Fruit fly (Drosophila melanogaster) Kc167 (cell line): ENCODE data around the gene rec.

Experiments used
- Myc ChIP-seq: fragments of >200 bp; optimal IDR thresholded peaks from 2 replicates; lab custom pipeline; 2017; ENCODE audit warnings: missing external identifiers
- Sin3A ChIP-seq: fragments of >200 bp; optimal IDR thresholded peaks from 2 replicates; lab custom pipeline; 2018; ENCODE audit warnings: missing external identifiers
- h ChIP-seq: fragments of >200 bp; optimal IDR thresholded peaks from 3 replicates; lab custom pipeline; 2018; ENCODE audit warnings: missing external identifiers
- insv ChIP-seq: fragments of >200 bp; optimal IDR thresholded peaks from 3 replicates; lab custom pipeline; 2018; ENCODE audit warnings: missing external identifiers
- psq ChIP-seq: fragments of >200 bp; optimal IDR thresholded peaks from 2 replicates; lab custom pipeline; 2017; ENCODE audit warnings: missing external identifiers
- ttk ChIP-seq: sonication (Bioruptor generic); optimal IDR thresholded peaks from 2 replicates; lab custom pipeline; 2017; ENCODE audit warnings: missing external identifiers

Gene rec

dm6 chr3R:15802006-15802405, 30.4 kb downstream of the rec start, which contains the start of gene CG9593:
Gene CG9593, plus strand, starts transcription at chr3R:15802275.
- TF ChIP-seq ttk (lab: Kevin White, UChicago) (no peak), psq (lab: Kevin White, UChicago) (no peak), h (lab: Kevin White, UChicago) (no peak), Myc (lab: Kevin White, UChicago) (no peak), insv (no peak), Sin3A (lab: Kevin White, UChicago) (no peak)

DNA sequence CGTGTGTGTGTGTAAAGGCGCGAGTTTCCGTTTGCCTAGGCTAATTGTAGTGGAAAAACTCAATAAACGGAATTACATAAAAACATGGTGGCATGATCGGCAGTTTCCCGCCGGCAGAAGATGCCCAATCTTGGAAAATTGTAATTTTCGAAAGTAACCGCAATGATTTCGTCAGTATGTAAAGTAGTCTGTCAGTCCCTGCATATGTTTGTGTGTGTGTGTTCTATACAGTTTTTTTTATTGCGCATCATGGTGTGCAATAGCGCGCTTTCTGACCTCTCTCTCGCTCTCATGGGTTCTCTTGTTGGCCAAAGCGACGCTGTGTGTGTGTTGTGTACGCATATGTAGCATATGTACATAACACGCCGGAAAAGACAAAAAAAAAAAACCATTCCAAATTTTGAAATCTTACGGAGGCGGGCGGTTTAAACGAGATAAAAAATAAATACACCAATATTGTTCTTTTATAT, 38.1 kb downstream of the rec start:
- TF ChIP-seq Sin3A (lab: Kevin White, UChicago) (no peak), ttk (lab: Kevin White, UChicago) (no peak), insv (no peak), Myc (lab: Kevin White, UChicago) (no peak), psq (lab: Kevin White, UChicago) (no peak), h (lab: Kevin White, UChicago) (no peak)

- TF ChIP-seq Sin3A (lab: Kevin White, UChicago) (no peak), psq (lab: Kevin White, UChicago) (no peak), Myc (lab: Kevin White, UChicago) (no peak), h (lab: Kevin White, UChicago) (no peak), insv (no peak)
Observed at dm6 chr3R:15793372-15793802, 39.0 kb downstream of the rec start, which contains the start of gene nsl1. Gene nsl1, plus strand, starts transcription at chr3R:15793782.

- no peak for TF ChIP-seq insv
- no peak for TF ChIP-seq Myc (lab: Kevin White, UChicago)
- TF ChIP-seq h (lab: Kevin White, UChicago) = no peak
- TF ChIP-seq psq (lab: Kevin White, UChicago) = no peak
- no peak for TF ChIP-seq Sin3A (lab: Kevin White, UChicago)
- no peak for TF ChIP-seq ttk (lab: Kevin White, UChicago)
Observed at dm6 chr3R:15792427-15792826, 40.0 kb downstream of the rec start, which contains the start of gene Acyp2. Gene Acyp2, plus strand, starts transcription at chr3R:15792688.

DNA sequence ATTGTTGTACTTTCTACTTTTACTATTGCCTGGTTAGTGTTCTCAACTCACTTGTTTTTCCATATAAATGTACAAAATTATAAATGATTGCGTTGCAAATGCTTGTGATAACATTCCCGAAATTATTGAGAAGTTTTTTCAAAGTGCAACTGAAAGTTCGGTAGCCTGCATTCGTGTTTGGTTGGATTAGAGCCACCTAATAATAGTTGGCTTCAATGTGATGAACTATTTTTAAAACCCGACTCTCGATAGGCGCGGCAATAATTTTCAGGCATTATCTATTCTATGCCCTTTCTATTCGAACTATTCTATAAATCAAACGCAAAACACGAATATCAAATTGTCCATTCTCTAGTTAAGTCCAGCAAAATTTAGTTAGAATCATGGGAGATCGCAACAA, 44.2 kb downstream of the rec start, which contains the start of gene Uros2:
Gene Uros2, plus strand, starts transcription at position 301 of the 400 bp plus-strand sequence.
- TF ChIP-seq Sin3A (lab: Kevin White, UChicago) = no peak

DNA sequence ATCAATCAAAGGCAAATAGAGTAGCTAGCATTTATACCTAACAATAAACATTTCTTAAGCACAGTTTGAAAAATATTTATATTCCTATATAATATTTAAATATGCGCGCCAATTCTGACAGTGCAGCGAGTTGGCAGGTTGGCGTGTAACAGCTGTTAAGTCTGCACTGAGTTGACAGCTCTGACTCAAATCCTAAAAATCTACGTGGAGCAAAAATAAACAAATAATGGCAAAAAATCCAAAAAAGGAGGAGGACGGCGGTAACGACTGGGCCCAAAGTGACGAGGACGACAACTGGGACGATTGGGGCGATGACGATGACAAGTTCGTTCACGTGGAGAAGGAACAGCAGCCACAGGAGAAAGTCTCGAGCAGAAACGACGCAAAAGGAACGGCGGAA, 45.9 kb downstream of the rec start, which contains the start of gene CG9590:
Gene CG9590, plus strand, starts transcription at position 166 of the 400 bp plus-strand sequence.
- TF ChIP-seq ttk (lab: Kevin White, UChicago) (no peak), insv (no peak), psq (lab: Kevin White, UChicago) (no peak), Sin3A (lab: Kevin White, UChicago) (no peak), h (lab: Kevin White, UChicago) (no peak), Myc (lab: Kevin White, UChicago) (no peak)

- no peak for TF ChIP-seq psq (lab: Kevin White, UChicago)
- no peak for TF ChIP-seq h (lab: Kevin White, UChicago)
- TF ChIP-seq Sin3A (lab: Kevin White, UChicago) = no peak
- no peak for TF ChIP-seq ttk (lab: Kevin White, UChicago)
- no peak for TF ChIP-seq Myc (lab: Kevin White, UChicago)
- no peak for TF ChIP-seq insv
Observed at dm6 chr3R:15784298-15784697, 48.1 kb downstream of the rec start.

DNA sequence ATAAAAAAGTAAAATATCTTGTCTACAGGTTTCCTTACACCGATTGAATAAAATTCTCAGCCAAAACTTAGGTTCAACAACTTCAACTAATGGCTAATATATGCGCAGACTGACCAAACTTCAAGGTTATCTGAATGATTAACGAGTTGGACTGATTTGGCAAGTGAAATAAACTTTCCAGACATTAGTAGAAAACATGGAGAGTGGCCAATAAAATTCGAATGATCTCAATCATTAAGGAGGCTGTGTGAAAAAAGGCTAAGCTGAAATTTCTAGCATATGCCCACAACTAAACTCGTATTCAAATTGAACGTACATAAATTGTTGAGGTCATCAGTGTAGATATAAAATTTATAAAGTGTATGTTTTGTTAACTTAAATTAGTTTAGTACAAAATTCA, 52.9 kb downstream of the rec start, which contains the start of gene CG5614:
Gene CG5614, plus strand, starts transcription at position 301 of the 400 bp plus-strand sequence.
- TF ChIP-seq ttk (lab: Kevin White, UChicago) (no peak), Myc (lab: Kevin White, UChicago) (no peak), Sin3A (lab: Kevin White, UChicago) (no peak), h (lab: Kevin White, UChicago) (no peak), psq (lab: Kevin White, UChicago) (no peak), insv (no peak)

DNA sequence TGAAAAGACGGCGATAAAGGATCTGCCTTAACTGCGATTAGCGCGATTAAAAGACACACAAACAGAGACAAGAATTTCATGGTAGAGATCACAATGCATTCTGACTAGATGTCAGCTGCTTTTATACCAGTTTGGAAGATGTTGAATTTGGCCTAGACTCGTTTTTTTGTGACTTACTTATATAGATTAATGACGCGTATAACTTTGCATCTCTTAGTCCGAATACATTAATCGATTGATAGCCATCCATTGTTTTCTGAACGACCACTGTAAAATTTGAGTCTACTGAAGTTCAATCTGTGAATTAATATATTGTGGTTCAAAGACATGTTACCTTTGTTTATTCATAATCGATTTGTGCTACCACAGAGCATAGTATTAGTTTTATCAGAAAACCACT, 57.2 kb downstream of the rec start, which contains the start of gene CG45207:
Gene CG45207, minus strand, starts transcription at position 101 of the 400 bp plus-strand sequence.
- TF ChIP-seq insv (no peak), Myc (lab: Kevin White, UChicago) (no peak), h (lab: Kevin White, UChicago) (no peak), Sin3A (lab: Kevin White, UChicago) (no peak), ttk (lab: Kevin White, UChicago) (no peak), psq (lab: Kevin White, UChicago) (no peak)

DNA sequence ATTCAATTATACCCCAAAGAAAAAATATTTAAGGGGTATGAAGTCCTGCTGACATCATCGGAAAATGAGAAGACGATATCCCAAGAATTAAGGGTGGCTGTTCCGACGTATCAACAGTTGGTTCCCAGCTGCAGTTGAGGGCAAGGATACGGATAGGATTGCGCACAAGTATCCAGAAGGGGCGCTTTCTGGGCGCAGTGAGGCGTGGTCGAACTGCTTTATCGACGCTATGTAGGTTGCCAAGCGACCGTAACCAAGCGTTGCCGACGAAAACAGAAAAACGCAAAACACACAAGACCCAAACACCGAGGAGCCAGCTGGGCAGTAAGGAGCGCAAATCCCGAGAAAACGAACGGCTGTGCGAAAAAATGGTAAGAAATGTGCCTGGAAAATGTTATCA, 58.3 kb downstream of the rec start, which contains the start of gene Ttc26:
Gene Ttc26, plus strand, starts transcription at position 289 of the 400 bp plus-strand sequence.
- TF ChIP-seq Sin3A (lab: Kevin White, UChicago) (no peak), psq (lab: Kevin White, UChicago) (no peak), ttk (lab: Kevin White, UChicago) (no peak), Myc (lab: Kevin White, UChicago) (no peak), insv (no peak), h (lab: Kevin White, UChicago) (no peak)
